Worm (Caenorhabditis elegans) whole organism, L1 larva: ENCODE results near the gene basl-1.
A peak's percentile ranks its signal among the peaks of the same experiment; 100 is the strongest.

Source experiments
- alr-1 ChIP-seq: fragments of 200-800 bp; sonication (Bioruptor generic); optimal IDR thresholded peaks from 2 replicates; lab custom pipeline; 2018; ENCODE audit warnings: borderline replicate concordance, mild to moderate bottlenecking, missing genetic modification characterization, missing compliant biosample characterization
- ceh-82 ChIP-seq, 3 experiments: fragments of 150-350 bp in 1 of 3; sonication (generic microtip) in 2 of 3; optimal IDR thresholded peaks; 2 replicates each; lab custom pipeline; 2014 to 2017; ENCODE audit warnings: missing biosample characterization in 3 of 3, missing genetic modification characterization in 3 of 3
- ces-1 ChIP-seq: fragments of 150-350 bp; optimal IDR thresholded peaks from 2 replicates; lab custom pipeline; 2014; ENCODE audit warnings: missing biosample characterization, missing genetic modification reagents, missing genetic modification characterization
- mdl-1 ChIP-seq, 2 experiments: fragments of 150-350 bp; optimal IDR thresholded peaks; 2 replicates each; lab custom pipeline; 2014 to 2017; ENCODE audit warnings: missing biosample characterization in 2 of 2, missing genetic modification characterization in 2 of 2, inconsistent platforms in 1 of 2
- mep-1 ChIP-seq: fragments of 150-350 bp; optimal IDR thresholded peaks from 2 replicates; lab custom pipeline; 2014; ENCODE audit warnings: missing biosample characterization, missing genetic modification characterization
- nhr-20 ChIP-seq: sonication (generic microtip); optimal IDR thresholded peaks from 2 replicates; lab custom pipeline; 2016; ENCODE audit warnings: mild to moderate bottlenecking, missing genetic modification characterization, missing compliant biosample characterization
- rnt-1 ChIP-seq: sonication (generic microtip); optimal IDR thresholded peaks from 2 replicates; lab custom pipeline; 2016; ENCODE audit warnings: mild to moderate bottlenecking, missing genetic modification characterization, moderate library complexity, missing compliant biosample characterization
- unc-62 ChIP-seq: fragments of 150-350 bp; optimal IDR thresholded peaks from 2 replicates; lab custom pipeline; 2014; ENCODE audit warnings: missing biosample characterization, missing genetic modification reagents, missing genetic modification characterization
- unc-86 ChIP-seq: sonication (generic microtip); optimal IDR thresholded peaks from 2 replicates; lab custom pipeline; 2016; ENCODE audit warnings: missing genetic modification characterization, missing compliant biosample characterization
- zag-1 ChIP-seq: fragments of 150-350 bp; optimal IDR thresholded peaks from 2 replicates; lab custom pipeline; 2014; ENCODE audit warnings: missing biosample characterization, missing genetic modification characterization
- ztf-11 ChIP-seq, 2 experiments: sonication (generic microtip); optimal IDR thresholded peaks; 2 replicates each; lab custom pipeline; 2016 to 2017; ENCODE audit warnings: missing genetic modification characterization in 2 of 2, missing biosample characterization in 1 of 2, missing compliant biosample characterization in 1 of 2

- TF ChIP-seq ces-1 (GFP tag; lab: Kevin White, UChicago) (no peak), ceh-82 (tag; optimal IDR thresholded peaks at IDR 0.05; lab: Kevin White, UChicago) (no peak), unc-62 (GFP tag; lab: Kevin White, UChicago) (no peak), alr-1 (no peak), unc-86 (tag; lab: Kevin White, UChicago) (no peak), zag-1 (no peak), ztf-11 (tag; optimal IDR thresholded peaks at IDR 0.05; lab: Kevin White, UChicago) (no peak), rnt-1 (peak; percentile 63), mep-1 (tag; lab: Kevin White, UChicago) (no peak), nhr-20 (tag; lab: Kevin White, UChicago) (no peak), mdl-1 (tag; optimal IDR thresholded peaks at IDR 0.05; lab: Kevin White, UChicago) (no peak)
These were observed 14.5 kb downstream of the basl-1 start for ce11 chrIII:5629225-5629624.
